Fruit fly (Drosophila melanogaster) whole organism, embryonic: ENCODE data around the gene ZIPIC.
A peak's percentile ranks its signal among the peaks of the same experiment; 100 is the strongest.

Experiments used
- ATbp ChIP-seq: fragments of 200-800 bp; sonication (Bioruptor generic); optimal IDR thresholded peaks from 2 replicates; lab custom pipeline; 2017; ENCODE audit warnings: missing biosample characterization, mild to moderate bottlenecking, missing genetic modification characterization, missing genetic modification reagents
- CG10959 ChIP-seq: fragments of 200-800 bp; sonication (Bioruptor generic); IDR thresholded peaks from 2 replicates; pipeline ENCODE4 v1.3.6; 2022; ENCODE audit warnings: missing biosample characterization, missing genetic modification characterization
- CG11398 ChIP-seq: fragments of 200-800 bp; sonication (Bioruptor generic); optimal IDR thresholded peaks from 2 replicates; lab custom pipeline; 2016; ENCODE audit warnings: missing biosample characterization, missing genetic modification characterization
- CG11723 ChIP-seq: fragments of 200-800 bp; sonication (Bioruptor generic); optimal IDR thresholded peaks from 2 replicates; lab custom pipeline; 2017; ENCODE audit warnings: missing biosample characterization, mild to moderate bottlenecking, missing genetic modification characterization
- CG13287 ChIP-seq: fragments of 200-800 bp; sonication (Bioruptor generic); IDR thresholded peaks from 2 replicates; pipeline ENCODE4 v1.3.6; 2022; ENCODE audit warnings: missing biosample characterization, missing genetic modification characterization; ENCODE audit not compliant: partially characterized antibody
- CG16815 ChIP-seq: fragments of 200-800 bp; sonication (Bioruptor generic); optimal IDR thresholded peaks from 3 replicates; lab custom pipeline; 2017; ENCODE audit warnings: missing biosample characterization, mild to moderate bottlenecking, missing genetic modification characterization
- CG2120 ChIP-seq: fragments of 200-800 bp; sonication (Bioruptor generic); optimal IDR thresholded peaks from 3 replicates; lab custom pipeline; 2016; ENCODE audit warnings: missing biosample characterization, missing genetic modification characterization
- CG3838 ChIP-seq: fragments of 200-800 bp; sonication (Bioruptor generic); optimal IDR thresholded peaks from 3 replicates; lab custom pipeline; 2016; ENCODE audit warnings: missing biosample characterization, missing genetic modification characterization
- CG4328 ChIP-seq: fragments of 200-800 bp; sonication (Bioruptor generic); optimal IDR thresholded peaks from 3 replicates; lab custom pipeline; 2017; ENCODE audit warnings: missing biosample characterization, missing genetic modification reagents, missing genetic modification characterization
- CG5245 ChIP-seq: fragments of 200-800 bp; sonication (Bioruptor generic); optimal IDR thresholded peaks from 3 replicates; lab custom pipeline; 2016; ENCODE audit warnings: missing biosample characterization, missing genetic modification characterization
- CG6813 ChIP-seq: fragments of 200-800 bp; sonication (Bioruptor generic); optimal IDR thresholded peaks from 2 replicates; lab custom pipeline; 2017; ENCODE audit warnings: missing biosample characterization, missing genetic modification characterization, mild to moderate bottlenecking, moderate library complexity, missing genetic modification reagents
- CG8359 ChIP-seq: fragments of 200-800 bp; sonication (Bioruptor generic); optimal IDR thresholded peaks from 2 replicates; lab custom pipeline; 2017; ENCODE audit warnings: missing biosample characterization, mild to moderate bottlenecking, missing genetic modification characterization, borderline replicate concordance
- CG8944 ChIP-seq: fragments of 200-800 bp; sonication (Bioruptor generic); optimal IDR thresholded peaks from 3 replicates; lab custom pipeline; 2016; ENCODE audit warnings: missing biosample characterization, missing genetic modification characterization
- Dbx ChIP-seq: fragments of 200-800 bp; sonication (Bioruptor generic); IDR thresholded peaks from 3 replicates; pipeline ENCODE4 v1.3.6; 2022; ENCODE audit warnings: missing biosample characterization, missing genetic modification characterization
- Dll ChIP-seq: fragments of 200-800 bp; sonication (Bioruptor generic); IDR thresholded peaks from 4 replicates; pipeline ENCODE4 v1.3.6; 2022; ENCODE audit warnings: missing biosample characterization, missing genetic modification characterization; ENCODE audit not compliant: partially characterized antibody
- HHEX ChIP-seq: fragments of 200-800 bp; sonication (Bioruptor generic); optimal IDR thresholded peaks from 3 replicates; lab custom pipeline; 2017; ENCODE audit warnings: missing biosample characterization, mild to moderate bottlenecking, missing genetic modification characterization, missing genetic modification reagents
- Hr51 ChIP-seq, 2 experiments: fragments of 200-800 bp; sonication (Bioruptor generic); optimal IDR thresholded peaks; 2 replicates in 1 of 2; 3 replicates in 1 of 2; lab custom pipeline; 2016 to 2018; ENCODE audit warnings: missing biosample characterization in 2 of 2, missing genetic modification characterization in 2 of 2, mild to moderate bottlenecking in 1 of 2, moderate library complexity in 1 of 2
- Lpt ChIP-seq: fragments of >200 bp; optimal IDR thresholded peaks from 2 replicates; lab custom pipeline; 2018; ENCODE audit warnings: missing biosample characterization, missing genetic modification characterization
- MBD-R2 ChIP-seq: fragments of 200-800 bp; sonication (Bioruptor generic); IDR thresholded peaks from 2 replicates; pipeline ENCODE4 v1.3.6; 2022; ENCODE audit warnings: missing biosample characterization, missing genetic modification characterization
- NFAT ChIP-seq: fragments of 200-800 bp; sonication (Bioruptor generic); IDR thresholded peaks from 2 replicates; pipeline ENCODE4 v1.3.6; 2022; ENCODE audit warnings: missing biosample characterization, missing genetic modification characterization
- Rfx ChIP-seq: fragments of 200-800 bp; sonication (Bioruptor generic); IDR thresholded peaks from 2 replicates; pipeline ENCODE4 v1.3.6; 2022; ENCODE audit warnings: missing biosample characterization, missing genetic modification characterization
- Scr ChIP-seq: fragments of 200-800 bp; sonication (Bioruptor generic); IDR thresholded peaks from 2 replicates; pipeline ENCODE4 v1.3.6; 2022; ENCODE audit warnings: missing biosample characterization, missing genetic modification characterization; ENCODE audit not compliant: partially characterized antibody
- Sin3A ChIP-seq: fragments of >200 bp; optimal IDR thresholded peaks from 2 replicates; lab custom pipeline; 2018
- Sox100B ChIP-seq: fragments of 200-800 bp; sonication (Bioruptor generic); optimal IDR thresholded peaks from 3 replicates; lab custom pipeline; 2018; ENCODE audit warnings: missing biosample characterization, mild to moderate bottlenecking, missing genetic modification characterization
- Sox102F ChIP-seq: fragments of 200-800 bp; sonication (Bioruptor generic); optimal IDR thresholded peaks from 2 replicates; lab custom pipeline; 2018; ENCODE audit warnings: missing biosample characterization, mild to moderate bottlenecking, missing genetic modification characterization, moderate library complexity
- Usf ChIP-seq: fragments of 200-800 bp; sonication (Bioruptor generic); optimal IDR thresholded peaks from 2 replicates; lab custom pipeline; 2017; ENCODE audit warnings: missing genotype, missing biosample characterization, missing genetic modification characterization
- ac ChIP-seq: fragments of 200-800 bp; sonication (Bioruptor generic); optimal IDR thresholded peaks from 3 replicates; lab custom pipeline; 2017; ENCODE audit warnings: missing biosample characterization, mild to moderate bottlenecking, missing genetic modification characterization
- al ChIP-seq: fragments of 200-800 bp; sonication (Bioruptor generic); IDR thresholded peaks from 2 replicates; pipeline ENCODE4 v1.3.6; 2022; ENCODE audit warnings: missing biosample characterization, missing genetic modification characterization
- bcd ChIP-seq: fragments of 200-800 bp; sonication (Bioruptor generic); optimal IDR thresholded peaks from 2 replicates; lab custom pipeline; 2017; ENCODE audit warnings: missing biosample characterization, mild to moderate bottlenecking, missing genetic modification characterization
- cato ChIP-seq: fragments of 200-800 bp; sonication (Bioruptor generic); optimal IDR thresholded peaks from 2 replicates; lab custom pipeline; 2016; ENCODE audit warnings: missing biosample characterization, missing genetic modification characterization, borderline replicate concordance
- dan ChIP-seq: fragments of 200-800 bp; sonication (Bioruptor generic); IDR thresholded peaks from 2 replicates; pipeline ENCODE4 v1.3.6; 2022; ENCODE audit warnings: missing biosample characterization, missing genetic modification characterization
- dmrt11E ChIP-seq: fragments of 200-800 bp; sonication (Bioruptor generic); optimal IDR thresholded peaks from 3 replicates; lab custom pipeline; 2018; ENCODE audit warnings: missing biosample characterization, mild to moderate bottlenecking, missing genetic modification characterization, moderate library complexity
- dysf ChIP-seq: fragments of 200-800 bp; sonication (Bioruptor generic); IDR thresholded peaks from 3 replicates; pipeline ENCODE4 v1.3.6; 2022; ENCODE audit warnings: missing biosample characterization, missing genetic modification characterization
- emc ChIP-seq: fragments of 200-800 bp; sonication (Bioruptor generic); optimal IDR thresholded peaks from 2 replicates; lab custom pipeline; 2016; ENCODE audit warnings: missing biosample characterization, missing genetic modification characterization
- ewg ChIP-seq: fragments of 200-800 bp; sonication (Bioruptor generic); optimal IDR thresholded peaks from 3 replicates; lab custom pipeline; 2017; ENCODE audit warnings: mild to moderate bottlenecking, missing biosample characterization, missing genetic modification reagents, missing genetic modification characterization
- fd96Cb ChIP-seq: fragments of 200-800 bp; sonication (Bioruptor generic); optimal IDR thresholded peaks from 2 replicates; lab custom pipeline; 2018; ENCODE audit warnings: missing biosample characterization, mild to moderate bottlenecking, missing genetic modification characterization, moderate library complexity
- gem ChIP-seq: fragments of 200-800 bp; sonication (Bioruptor generic); optimal IDR thresholded peaks from 2 replicates; lab custom pipeline; 2019; ENCODE audit warnings: missing biosample characterization, mild to moderate bottlenecking, missing genetic modification characterization, moderate library complexity
- hkb ChIP-seq, 2 experiments: fragments of 200-800 bp in 1 of 2; fragments of >200 bp in 1 of 2; sonication (Bioruptor generic) in 1 of 2; IDR thresholded peaks in 1 of 2; optimal IDR thresholded peaks in 1 of 2; 2 replicates each; pipeline versions ENCODE4 v1.3.6 to Lab custom; 2017 to 2022; ENCODE audit warnings: missing biosample characterization in 1 of 2, missing genetic modification characterization in 1 of 2
- ind ChIP-seq: fragments of 200-800 bp; sonication (Bioruptor generic); optimal IDR thresholded peaks from 3 replicates; lab custom pipeline; 2016; ENCODE audit warnings: missing biosample characterization, missing genetic modification characterization
- jumu ChIP-seq: fragments of 200-800 bp; sonication (Bioruptor generic); optimal IDR thresholded peaks from 3 replicates; lab custom pipeline; 2016; ENCODE audit warnings: missing biosample characterization, missing genetic modification characterization
- kah ChIP-seq: fragments of 200-800 bp; sonication (Bioruptor generic); optimal IDR thresholded peaks from 2 replicates; lab custom pipeline; 2018; ENCODE audit warnings: missing biosample characterization, mild to moderate bottlenecking, missing genetic modification characterization
- phol ChIP-seq: fragments of 200-800 bp; sonication (Bioruptor generic); optimal IDR thresholded peaks from 3 replicates; lab custom pipeline; 2018; ENCODE audit warnings: missing biosample characterization, mild to moderate bottlenecking, missing genetic modification characterization, moderate library complexity
- pzg ChIP-seq: fragments of 200-800 bp; sonication (Bioruptor generic); optimal IDR thresholded peaks from 3 replicates; lab custom pipeline; 2018; ENCODE audit warnings: missing biosample characterization, mild to moderate bottlenecking, missing genetic modification characterization, moderate library complexity
- rib ChIP-seq: fragments of 200-800 bp; sonication (Bioruptor generic); IDR thresholded peaks from 2 replicates; pipeline ENCODE4 v1.3.6; 2022; ENCODE audit warnings: missing biosample characterization, missing genetic modification characterization
- salm ChIP-seq: fragments of 200-800 bp; sonication (Bioruptor generic); optimal IDR thresholded peaks from 2 replicates; lab custom pipeline; 2018; ENCODE audit warnings: missing biosample characterization, mild to moderate bottlenecking, missing genetic modification characterization
- ssp ChIP-seq: fragments of 200-800 bp; sonication (Bioruptor generic); IDR thresholded peaks from 2 replicates; pipeline ENCODE4 v1.3.6; 2022; ENCODE audit warnings: missing biosample characterization, missing genetic modification characterization
- stc ChIP-seq: fragments of 200-800 bp; sonication (Bioruptor generic); IDR thresholded peaks from 2 replicates; pipeline ENCODE4 v1.3.6; 2022; ENCODE audit warnings: missing biosample characterization, missing genetic modification characterization
- trh ChIP-seq: fragments of 200-800 bp; sonication (Bioruptor generic); optimal IDR thresholded peaks from 2 replicates; lab custom pipeline; 2016; ENCODE audit warnings: missing biosample characterization, missing genetic modification characterization
- unc-4 ChIP-seq: fragments of 200-800 bp; sonication (Bioruptor generic); IDR thresholded peaks from 2 replicates; pipeline ENCODE4 v1.3.6; 2022; ENCODE audit warnings: missing biosample characterization, missing genetic modification characterization; ENCODE audit not compliant: partially characterized antibody

The ZIPIC gene

DNA sequence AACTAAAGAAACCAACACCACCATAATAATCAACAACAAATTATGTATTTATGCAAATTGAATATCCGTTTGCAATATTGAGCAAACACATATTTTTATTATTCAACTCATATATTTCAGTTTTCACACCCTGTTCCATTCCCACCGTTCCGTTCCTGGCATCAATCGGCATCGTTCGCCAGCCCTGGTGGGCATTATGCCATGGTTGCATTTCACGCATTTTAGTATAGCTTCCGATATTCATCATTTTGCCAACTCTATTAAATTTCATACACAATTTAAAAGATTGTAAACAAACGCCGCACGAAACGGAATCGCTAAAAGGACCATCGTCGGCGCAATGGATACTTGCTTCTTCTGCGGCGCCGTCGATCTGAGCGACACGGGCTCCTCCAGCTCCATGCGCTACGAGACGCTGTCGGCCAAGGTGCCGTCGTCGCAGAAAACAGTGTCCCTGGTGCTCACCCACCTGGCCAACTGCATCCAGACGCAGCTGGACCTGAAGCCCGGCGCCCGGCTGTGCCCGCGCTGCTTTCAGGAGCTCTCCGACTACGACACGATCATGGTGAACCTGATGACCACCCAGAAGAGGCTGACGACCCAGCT, 6.6 kb upstream of the ZIPIC start, which contains the start of gene Sry-delta (continued):
- TF ChIP-seq Scr (GFP tag; lab: Robert Waterston, UW) (peak; percentile 76), Sin3A (lab: Kevin White, UChicago) (peak; percentile 71), Dll (GFP tag; lab: Robert Waterston, UW) (peak; percentile 79), stc (GFP tag; lab: Robert Waterston, UW) (peak; percentile 40; the same call in 1 of the 2 replicates), CG11723 (GFP tag; lab: Kevin White, UChicago) (peak; percentile 74), dmrt11E (tag; lab: Kevin White, UChicago) (peak; percentile 59), CG5245 (GFP tag; lab: Kevin White, UChicago) (peak; percentile 75), CG16815 (GFP tag; lab: Kevin White, UChicago) (peak; percentile 42), ind (GFP tag; lab: Kevin White, UChicago) (peak; percentile 88), Sox100B (no peak), pzg (GFP tag; lab: Kevin White, UChicago) (peak; percentile 97), kah (GFP tag; lab: Kevin White, UChicago) (peak; percentile 21), Hr51 (GFP tag; optimal IDR thresholded peaks at IDR 0.05; lab: Kevin White, UChicago) (peak in 1 of 2 experiments; percentile 88), jumu (GFP tag; lab: Kevin White, UChicago) (peak; percentile 86), salm (tag; lab: Kevin White, UChicago) (peak; percentile 44), MBD-R2 (peak; percentile 98), ssp (peak; percentile 83), dysf (peak; percentile 59; the same call in 2 of the 3 replicates), CG3838 (GFP tag; lab: Kevin White, UChicago) (peak; percentile 20), Usf (GFP tag; lab: Kevin White, UChicago) (no peak), ac (GFP tag; lab: Kevin White, UChicago) (peak; percentile 11), unc-4 (GFP tag; lab: Robert Waterston, UW) (peak; percentile 80), phol (peak; percentile 85), rib (GFP tag; lab: Robert Waterston, UW) (peak; percentile 78), Rfx (peak; percentile 92), dan (GFP tag; lab: Robert Waterston, UW) (no peak), hkb (optimal IDR thresholded peaks at IDR 0.05; lab: Kevin White, UChicago) (no peak), hkb (GFP tag; IDR thresholded peaks at IDR 0.05; lab: Robert Waterston, UW) (peak; percentile 75), Lpt (GFP tag; lab: Kevin White, UChicago) (no peak), CG4328 (GFP tag; lab: Kevin White, UChicago) (peak; percentile 57), CG11398 (GFP tag; lab: Kevin White, UChicago) (peak; percentile 70), Dbx (GFP tag; lab: Robert Waterston, UW) (peak; percentile 92), CG13287 (GFP tag; lab: Robert Waterston, UW) (peak; percentile 89), HHEX (GFP tag; lab: Kevin White, UChicago) (peak; percentile 73), NFAT (peak; percentile 88), bcd (GFP tag; lab: Kevin White, UChicago) (no peak), al (peak; percentile 80), ATbp (GFP tag; lab: Kevin White, UChicago) (no peak), trh (peak; percentile 75), CG2120 (GFP tag; lab: Kevin White, UChicago) (peak; percentile 93), gem (tag; lab: Kevin White, UChicago) (no peak), fd96Cb (tag; lab: Kevin White, UChicago) (peak; percentile 46), cato (peak; percentile 28), CG10959 (GFP tag; lab: Robert Waterston, UW) (no peak), ewg (GFP tag; lab: Kevin White, UChicago) (no peak), CG6813 (peak; percentile 26), CG8944 (GFP tag; lab: Kevin White, UChicago) (peak; percentile 85), CG8359 (GFP tag; lab: Kevin White, UChicago) (no peak), emc (peak; percentile 80), Sox102F (GFP tag; lab: Kevin White, UChicago) (no peak)
